Worm (Caenorhabditis elegans): Measurements from ENCODE around the gene F18E9.4.

Gene F18E9.4

DNA sequence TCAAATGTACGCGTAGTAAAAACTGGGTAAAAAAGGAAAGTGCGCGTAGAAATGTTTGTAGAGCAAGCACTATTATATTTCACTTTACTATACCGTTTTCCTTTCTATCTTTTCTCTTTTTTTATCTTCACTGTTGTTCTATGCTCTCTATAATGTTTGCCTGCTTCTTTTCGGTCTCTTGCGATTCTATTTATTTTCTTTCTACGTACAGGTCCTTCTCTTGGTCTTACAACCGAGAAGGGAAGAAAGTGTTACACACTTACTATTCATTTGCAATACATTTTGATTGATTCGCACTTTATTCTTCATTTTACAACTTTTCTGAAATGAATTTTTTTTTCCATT is 15.9 kb upstream of the F18E9.4 start:
- TF ChIP-seq him-1 (tag; optimal IDR thresholded peaks at IDR 0.05), result no peak
- TF ChIP-seq dao-5 (tag; optimal IDR thresholded peaks at IDR 0.05), result no peak
- no peak for TF ChIP-seq W03F9.2 (tag; optimal IDR thresholded peaks at IDR 0.05)

- no peak for TF ChIP-seq him-1 (tag; optimal IDR thresholded peaks at IDR 0.05)
- no peak for TF ChIP-seq dao-5 (tag; optimal IDR thresholded peaks at IDR 0.05)
- TF ChIP-seq W03F9.2 (tag; optimal IDR thresholded peaks at IDR 0.05), result no peak
These were observed 14.4 kb upstream of the F18E9.4 start for ce11 chrX:8565810-8566416.

DNA sequence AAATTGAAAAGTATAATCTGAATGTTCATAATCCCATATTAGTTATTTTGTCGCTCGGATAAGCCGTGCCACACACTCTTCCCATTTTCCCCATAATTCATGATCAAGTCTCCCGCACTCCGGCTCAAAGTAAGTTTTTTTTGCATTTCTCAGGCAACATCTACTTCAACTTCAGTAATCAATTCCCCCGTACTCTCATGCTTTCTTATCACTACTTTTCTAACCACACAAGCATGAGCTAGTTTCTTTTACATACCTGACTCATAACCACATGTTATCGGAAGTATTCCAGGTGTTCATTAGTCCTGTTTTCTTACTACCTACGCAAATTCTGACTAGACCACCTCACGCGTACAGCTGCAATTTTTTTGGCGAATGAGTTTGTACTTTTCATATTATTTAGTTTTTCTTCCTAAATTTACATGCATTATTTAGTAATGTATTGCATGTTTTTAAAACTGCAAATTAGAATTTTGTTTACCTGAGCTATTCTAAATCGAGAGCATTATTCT is 13.7 kb upstream of the F18E9.4 start:
- no peak for TF ChIP-seq W03F9.2 (tag; optimal IDR thresholded peaks at IDR 0.05)
- no peak for TF ChIP-seq him-1 (tag; optimal IDR thresholded peaks at IDR 0.05)
- TF ChIP-seq dao-5 (tag; optimal IDR thresholded peaks at IDR 0.05), result no peak

DNA sequence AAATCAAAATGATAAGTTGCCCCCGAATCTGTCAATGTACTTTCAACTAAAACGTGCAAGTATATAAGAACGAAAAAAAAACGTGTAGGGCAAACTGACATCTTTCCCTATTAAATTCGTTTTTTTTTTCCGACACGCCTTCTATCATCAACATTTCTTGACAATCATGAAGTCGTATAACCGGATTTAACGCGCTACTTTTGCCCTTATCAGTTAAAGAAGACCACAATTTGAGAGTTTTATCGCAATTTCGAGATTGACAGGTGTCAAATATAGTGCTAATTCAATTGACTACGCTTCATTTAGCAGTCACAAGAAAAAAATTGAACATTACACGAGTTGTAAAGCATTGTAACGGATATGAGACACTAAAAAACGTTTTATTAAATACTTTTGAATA is 13.2 kb upstream of the F18E9.4 start:
- TF ChIP-seq him-1 (tag; optimal IDR thresholded peaks at IDR 0.05), result no peak
- no peak for TF ChIP-seq W03F9.2 (tag; optimal IDR thresholded peaks at IDR 0.05)
- no peak for TF ChIP-seq dao-5 (tag; optimal IDR thresholded peaks at IDR 0.05)

- no peak for TF ChIP-seq him-1 (tag; optimal IDR thresholded peaks at IDR 0.05)
- no peak for TF ChIP-seq dao-5 (tag; optimal IDR thresholded peaks at IDR 0.05)
- TF ChIP-seq W03F9.2 (tag; optimal IDR thresholded peaks at IDR 0.05), result no peak
These were observed 12.4 kb upstream of the F18E9.4 start for ce11 chrX:8567823-8568314.

DNA sequence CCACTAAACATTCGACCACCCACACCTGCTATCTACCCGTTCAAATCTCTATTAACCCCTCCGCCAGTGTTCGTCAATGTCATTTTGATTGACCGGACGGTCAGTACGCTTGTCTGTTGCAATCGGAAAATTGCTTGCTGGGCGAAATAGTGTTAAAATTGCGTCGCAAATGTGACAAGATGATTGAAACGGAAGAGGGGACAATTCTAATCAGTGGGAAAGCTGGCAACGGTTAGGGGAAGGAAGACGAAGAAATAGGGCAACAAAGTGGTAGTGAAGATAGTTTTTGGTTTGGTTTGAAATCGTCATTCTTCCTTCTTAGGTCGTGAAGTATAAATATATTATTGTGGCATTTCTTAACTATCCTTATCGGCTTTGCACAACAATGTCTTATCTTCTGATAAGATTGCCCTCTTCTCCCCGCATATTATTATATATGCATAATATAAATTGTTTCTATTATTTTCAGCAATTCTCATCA is 11.9 kb upstream of the F18E9.4 start:
- no peak for TF ChIP-seq dao-5 (tag; optimal IDR thresholded peaks at IDR 0.05)
- TF ChIP-seq W03F9.2 (tag; optimal IDR thresholded peaks at IDR 0.05), result no peak
- TF ChIP-seq him-1 (tag; optimal IDR thresholded peaks at IDR 0.05), result no peak

- no peak for TF ChIP-seq him-1 (tag; optimal IDR thresholded peaks at IDR 0.05)
- no peak for TF ChIP-seq dao-5 (tag; optimal IDR thresholded peaks at IDR 0.05)
- no peak for TF ChIP-seq W03F9.2 (tag; optimal IDR thresholded peaks at IDR 0.05)
These were observed 11.2 kb upstream of the F18E9.4 start for ce11 chrX:8569159-8569558.

- TF ChIP-seq W03F9.2 (tag; optimal IDR thresholded peaks at IDR 0.05) (no peak), dao-5 (tag; optimal IDR thresholded peaks at IDR 0.05) (no peak), him-1 (tag; optimal IDR thresholded peaks at IDR 0.05) (no peak)
These were observed 9.3 kb upstream of the F18E9.4 start, which contains the start of gene jmjd-3.1 for ce11 chrX:8570997-8571517. TSS of gene jmjd-3.1 (plus strand) at chrX:8571047.

- TF ChIP-seq him-1 (tag; optimal IDR thresholded peaks at IDR 0.05) (no peak), dao-5 (tag; optimal IDR thresholded peaks at IDR 0.05) (no peak), W03F9.2 (tag; optimal IDR thresholded peaks at IDR 0.05) (no peak)
These were observed 1.1 kb downstream of the F18E9.4 start, which contains the start of gene F18E9.8 for ce11 chrX:8581447-8581846. TSS of gene F18E9.8 (minus strand) at chrX:8581547.

ce11 chrX:8582767-8583360 is 2.5 kb downstream of the F18E9.4 start:
- no peak for TF ChIP-seq him-1 (tag; optimal IDR thresholded peaks at IDR 0.05)
- no peak for TF ChIP-seq dao-5 (tag; optimal IDR thresholded peaks at IDR 0.05)
- no peak for TF ChIP-seq W03F9.2 (tag; optimal IDR thresholded peaks at IDR 0.05)

DNA sequence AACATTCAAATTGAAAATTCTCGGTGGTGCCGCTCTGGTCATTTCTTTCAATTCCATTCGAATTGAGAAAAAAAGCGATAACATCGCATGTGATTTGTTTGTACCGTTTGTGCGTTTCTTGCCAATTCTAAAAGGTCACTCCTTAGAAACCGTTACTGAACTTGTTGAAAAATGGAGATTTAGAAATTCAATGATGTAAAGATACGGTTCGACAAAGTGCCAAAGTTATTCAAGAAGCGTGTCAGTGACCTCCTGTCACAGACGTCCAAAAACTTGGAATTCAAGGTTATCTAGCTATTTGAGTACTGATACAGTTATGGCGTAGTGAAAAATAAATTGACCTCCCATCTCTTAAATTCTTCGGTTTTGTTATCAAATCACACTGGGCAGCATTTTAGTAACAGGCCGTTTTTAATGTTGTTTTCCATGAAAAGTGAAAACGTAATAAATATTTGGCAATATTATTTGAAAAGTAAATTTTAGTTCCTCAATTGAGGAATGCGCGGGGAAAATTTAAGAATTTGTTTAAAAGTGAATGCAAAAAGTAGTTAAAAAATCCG is 4.6 kb downstream of the F18E9.4 start:
- no peak for TF ChIP-seq him-1 (tag; optimal IDR thresholded peaks at IDR 0.05)
- no peak for TF ChIP-seq W03F9.2 (tag; optimal IDR thresholded peaks at IDR 0.05)
- no peak for TF ChIP-seq dao-5 (tag; optimal IDR thresholded peaks at IDR 0.05)

DNA sequence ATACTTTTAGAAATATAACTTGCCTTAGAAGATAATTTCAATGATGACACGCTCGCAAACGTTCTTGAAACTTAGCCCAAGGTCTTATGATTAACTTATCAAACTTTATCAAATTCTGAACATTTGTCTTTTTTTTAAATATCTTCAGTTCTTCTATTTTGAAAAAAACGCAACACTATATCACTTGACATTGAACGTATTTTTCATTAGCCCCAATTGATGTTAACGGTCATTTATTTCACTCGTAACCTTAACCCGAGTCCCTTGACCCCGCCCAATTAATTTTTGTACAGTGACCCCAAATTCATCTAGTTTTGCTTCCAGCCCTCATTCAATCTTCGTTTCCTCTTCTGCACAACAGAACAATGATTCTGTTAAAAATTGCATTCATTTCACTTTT is 5.5 kb downstream of the F18E9.4 start, which contains the start of gene F18E9.3:
F18E9.3 (plus strand) TSS at position 311 of the 400 bp plus-strand sequence.
- TF ChIP-seq dao-5 (tag; optimal IDR thresholded peaks at IDR 0.05) (no peak), him-1 (tag; optimal IDR thresholded peaks at IDR 0.05) (no peak), W03F9.2 (tag; optimal IDR thresholded peaks at IDR 0.05) (no peak)

DNA sequence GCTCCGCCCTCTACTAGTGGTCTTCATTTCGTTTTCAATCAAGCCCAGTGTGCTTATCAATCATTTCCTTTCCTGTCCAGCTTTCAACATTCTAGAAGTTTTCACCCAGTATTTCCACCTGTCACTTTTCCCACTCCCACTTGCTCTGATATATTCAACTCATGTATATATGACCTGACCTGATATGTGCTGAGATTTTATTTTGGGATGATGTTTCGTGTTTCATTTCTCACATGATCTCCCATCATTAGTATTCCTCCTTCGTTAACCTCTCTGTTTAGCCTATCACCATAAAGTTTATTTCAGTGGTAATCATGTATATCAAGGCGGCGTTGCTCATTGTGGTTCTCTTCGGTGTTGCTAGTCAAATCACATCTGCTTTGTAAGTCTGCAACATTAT is 12.6 kb downstream of the F18E9.4 start, which contains the start of gene nlp-7:
nlp-7 (plus strand) TSS at position 301 of the 400 bp plus-strand sequence.
- no peak for TF ChIP-seq dao-5 (tag; optimal IDR thresholded peaks at IDR 0.05)
- TF ChIP-seq him-1 (tag; optimal IDR thresholded peaks at IDR 0.05), result no peak
- no peak for TF ChIP-seq W03F9.2 (tag; optimal IDR thresholded peaks at IDR 0.05)

ce11 chrX:8597647-8598046 is 17.3 kb downstream of the F18E9.4 start, which contains the start of gene F18E9.7:
TSS of gene F18E9.7 (minus strand) at chrX:8597747.
- TF ChIP-seq him-1 (tag; optimal IDR thresholded peaks at IDR 0.05), result no peak
